Worm (Caenorhabditis elegans) whole organism, late embryonic: ENCODE measurements around the gene Y4C6B.3.
"Not testable (repeated sequence)": the region's sequence is repeated elsewhere in the genome, so short reads cannot be mapped to it uniquely, and the experiment has no call there.

Experiments
- C08G9.2 ChIP-seq: sonication (generic microtip); optimal IDR thresholded peaks from 2 replicates; lab custom pipeline; 2016; ENCODE audit warnings: mild to moderate bottlenecking, missing genetic modification characterization, moderate library complexity, missing compliant biosample characterization
- K02D7.2 ChIP-seq: sonication (generic microtip); optimal IDR thresholded peaks from 2 replicates; lab custom pipeline; 2017; ENCODE audit warnings: mild to moderate bottlenecking, missing genetic modification characterization, missing compliant biosample characterization
- T23F11.4 ChIP-seq: fragments of 200-800 bp; sonication (Bioruptor generic); optimal IDR thresholded peaks from 2 replicates; lab custom pipeline; 2018; ENCODE audit warnings: mild to moderate bottlenecking, missing genetic modification characterization, missing compliant biosample characterization
- ahr-1 ChIP-seq: sonication (generic microtip); optimal IDR thresholded peaks from 2 replicates; lab custom pipeline; 2016; ENCODE audit warnings: missing genetic modification characterization, missing compliant biosample characterization
- ama-1 ChIP-seq: fragments of 150-350 bp; optimal IDR thresholded peaks from 2 replicates; lab custom pipeline; 2014
- ceh-18 ChIP-seq: sonication (generic microtip); optimal IDR thresholded peaks from 2 replicates; lab custom pipeline; 2016; ENCODE audit warnings: missing genetic modification characterization, missing compliant biosample characterization
- ceh-19 ChIP-seq: fragments of 200-800 bp; sonication (Bioruptor generic); optimal IDR thresholded peaks from 2 replicates; lab custom pipeline; 2018; ENCODE audit warnings: mild to moderate bottlenecking, missing genetic modification characterization, missing compliant biosample characterization
- ceh-30 ChIP-seq: fragments of 150-350 bp; optimal IDR thresholded peaks from 2 replicates; lab custom pipeline; 2014; ENCODE audit warnings: missing biosample characterization, missing genetic modification characterization
- ceh-31 ChIP-seq: sonication (generic microtip); optimal IDR thresholded peaks from 2 replicates; lab custom pipeline; 2016; ENCODE audit warnings: missing genetic modification characterization, missing compliant biosample characterization
- ceh-34 ChIP-seq: sonication (generic microtip); optimal IDR thresholded peaks from 2 replicates; lab custom pipeline; 2016; ENCODE audit warnings: mild to moderate bottlenecking, missing genetic modification characterization, missing compliant biosample characterization
- ceh-48 ChIP-seq: sonication (generic microtip); optimal IDR thresholded peaks from 2 replicates; lab custom pipeline; 2016; ENCODE audit warnings: missing genetic modification characterization, inconsistent platforms, missing compliant biosample characterization
- ceh-6 ChIP-seq: fragments of 200-800 bp; sonication (Bioruptor generic); optimal IDR thresholded peaks from 2 replicates; lab custom pipeline; 2018; ENCODE audit warnings: mild to moderate bottlenecking, missing genetic modification characterization, missing compliant biosample characterization
- dmd-4 ChIP-seq: sonication (generic microtip); optimal IDR thresholded peaks from 2 replicates; lab custom pipeline; 2016; ENCODE audit warnings: borderline replicate concordance, missing genetic modification characterization, missing compliant biosample characterization
- dve-1 ChIP-seq: sonication (generic microtip); optimal IDR thresholded peaks from 2 replicates; lab custom pipeline; 2017; ENCODE audit warnings: antibody characterized with exemption, mild to moderate bottlenecking, missing genetic modification characterization, missing compliant biosample characterization
- elt-2 ChIP-seq: sonication (generic microtip); optimal IDR thresholded peaks from 2 replicates; lab custom pipeline; 2016; ENCODE audit warnings: missing genetic modification reagents, missing genetic modification characterization, missing compliant biosample characterization
- elt-4 ChIP-seq: sonication (generic microtip); optimal IDR thresholded peaks from 2 replicates; lab custom pipeline; 2016; ENCODE audit warnings: missing genetic modification characterization, missing compliant biosample characterization
- eyg-1 ChIP-seq: sonication (generic microtip); optimal IDR thresholded peaks from 2 replicates; lab custom pipeline; 2016; ENCODE audit warnings: missing genotype, missing genetic modification characterization, missing compliant biosample characterization
- hlh-13 ChIP-seq: fragments of 200-800 bp; sonication (Bioruptor generic); optimal IDR thresholded peaks from 2 replicates; lab custom pipeline; 2018; ENCODE audit warnings: mild to moderate bottlenecking, missing genetic modification characterization, missing compliant biosample characterization
- hlh-30 ChIP-seq: sonication (generic microtip); optimal IDR thresholded peaks from 2 replicates; lab custom pipeline; 2017; ENCODE audit warnings: antibody characterized with exemption, missing genetic modification characterization, missing compliant biosample characterization; ENCODE audit not compliant: insufficient read depth
- hlh-6 ChIP-seq: sonication (generic microtip); optimal IDR thresholded peaks from 2 replicates; lab custom pipeline; 2016; ENCODE audit warnings: missing genotype, missing genetic modification characterization, missing compliant biosample characterization
- hlh-8 ChIP-seq: sonication (generic microtip); optimal IDR thresholded peaks from 2 replicates; lab custom pipeline; 2016; ENCODE audit warnings: missing genotype, missing genetic modification characterization, missing compliant biosample characterization
- madf-2 ChIP-seq: sonication (generic microtip); optimal IDR thresholded peaks from 2 replicates; lab custom pipeline; 2017; ENCODE audit warnings: missing genetic modification characterization, missing compliant biosample characterization
- mec-3 ChIP-seq: sonication (generic microtip); optimal IDR thresholded peaks from 2 replicates; lab custom pipeline; 2016; ENCODE audit warnings: borderline replicate concordance, missing genetic modification characterization, missing compliant biosample characterization
- nfya-1 ChIP-seq: sonication (generic microtip); optimal IDR thresholded peaks from 2 replicates; lab custom pipeline; 2017; ENCODE audit warnings: missing genetic modification characterization, mild to moderate bottlenecking, missing compliant biosample characterization, antibody characterized with exemption, moderate library complexity
- odd-2 ChIP-seq: sonication (generic microtip); optimal IDR thresholded peaks from 2 replicates; lab custom pipeline; 2017; ENCODE audit warnings: antibody characterized with exemption, mild to moderate bottlenecking, missing genetic modification characterization, missing compliant biosample characterization
- pax-1 ChIP-seq: fragments of 150-350 bp; optimal IDR thresholded peaks from 2 replicates; lab custom pipeline; 2014; ENCODE audit warnings: missing biosample characterization, missing genetic modification characterization
- pha-2 ChIP-seq: sonication (generic microtip); optimal IDR thresholded peaks from 2 replicates; lab custom pipeline; 2017; ENCODE audit warnings: mild to moderate bottlenecking, missing genetic modification characterization, missing compliant biosample characterization
- pha-4 ChIP-seq: fragments of 150-350 bp; optimal IDR thresholded peaks from 2 replicates; lab custom pipeline; 2018; ENCODE audit warnings: missing biosample characterization, missing genetic modification reagents, missing genetic modification characterization
- pqm-1 ChIP-seq: sonication (generic microtip); optimal IDR thresholded peaks from 2 replicates; lab custom pipeline; 2016; ENCODE audit warnings: missing genetic modification characterization, missing compliant biosample characterization
- pros-1 ChIP-seq: fragments of 150-350 bp; optimal IDR thresholded peaks from 2 replicates; lab custom pipeline; 2014; ENCODE audit warnings: missing biosample characterization, missing genetic modification reagents, missing genetic modification characterization
- sdc-2 ChIP-seq: sonication (generic microtip); optimal IDR thresholded peaks from 2 replicates; lab custom pipeline; 2016; ENCODE audit warnings: missing genotype, missing genetic modification characterization, missing compliant biosample characterization
- sox-2 ChIP-seq: fragments of 200-800 bp; sonication (Bioruptor generic); IDR thresholded peaks from 2 replicates; pipeline ENCODE4 v1.3.6; 2022; ENCODE audit warnings: missing genetic modification reagents, missing genetic modification characterization, missing compliant biosample characterization
- tbx-2 ChIP-seq: sonication (generic microtip); optimal IDR thresholded peaks from 2 replicates; lab custom pipeline; 2016; ENCODE audit warnings: missing genetic modification characterization, missing compliant biosample characterization
- tbx-7 ChIP-seq: sonication (generic microtip); optimal IDR thresholded peaks from 2 replicates; lab custom pipeline; 2016; ENCODE audit warnings: missing genotype, missing genetic modification characterization, missing compliant biosample characterization
- ttx-3 ChIP-seq: sonication (generic microtip); optimal IDR thresholded peaks from 2 replicates; lab custom pipeline; 2016; ENCODE audit warnings: missing genetic modification reagents, missing genetic modification characterization, missing compliant biosample characterization
- zip-5 ChIP-seq: sonication (generic microtip); optimal IDR thresholded peaks from 2 replicates; lab custom pipeline; 2016; ENCODE audit warnings: missing genetic modification characterization, missing compliant biosample characterization

Y4C6B.3 gene

DNA sequence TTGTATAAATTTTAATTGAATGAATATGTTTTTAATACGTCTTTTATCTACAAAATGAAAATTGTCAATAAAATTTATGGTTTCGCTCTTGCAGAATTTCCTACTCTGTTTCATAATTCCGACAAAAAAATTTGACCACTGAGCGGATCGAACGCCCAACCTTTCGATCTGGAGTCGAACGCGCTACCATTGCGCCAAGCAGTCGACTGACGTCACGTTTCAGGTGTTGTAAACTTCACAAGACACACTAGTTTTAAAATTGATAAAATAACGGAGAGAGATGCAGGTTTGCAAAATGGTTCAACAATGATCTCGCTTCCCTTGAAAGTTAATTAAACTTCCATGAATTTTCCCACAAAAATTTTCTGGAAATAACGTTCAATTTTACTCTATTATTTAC lies 11.9 kb downstream of the Y4C6B.3 start:
- TF ChIP-seq mec-3 (no peak), ceh-19 (no peak), hlh-6 (tag; lab: Kevin White, UChicago) (no peak), ahr-1 (no peak), madf-2 (tag; lab: Kevin White, UChicago) (no peak), elt-2 (no peak), ceh-31 (no peak), eyg-1 (tag; lab: Kevin White, UChicago) (no peak), T23F11.4 (GFP tag; lab: Kevin White, UChicago) (no peak), hlh-8 (tag; lab: Kevin White, UChicago) (no peak), nfya-1 (tag; lab: Kevin White, UChicago) (no peak), zip-5 (tag; lab: Kevin White, UChicago) (no peak), sdc-2 (tag; lab: Kevin White, UChicago) (no peak), pax-1 (tag; lab: Kevin White, UChicago) (no peak)

DNA sequence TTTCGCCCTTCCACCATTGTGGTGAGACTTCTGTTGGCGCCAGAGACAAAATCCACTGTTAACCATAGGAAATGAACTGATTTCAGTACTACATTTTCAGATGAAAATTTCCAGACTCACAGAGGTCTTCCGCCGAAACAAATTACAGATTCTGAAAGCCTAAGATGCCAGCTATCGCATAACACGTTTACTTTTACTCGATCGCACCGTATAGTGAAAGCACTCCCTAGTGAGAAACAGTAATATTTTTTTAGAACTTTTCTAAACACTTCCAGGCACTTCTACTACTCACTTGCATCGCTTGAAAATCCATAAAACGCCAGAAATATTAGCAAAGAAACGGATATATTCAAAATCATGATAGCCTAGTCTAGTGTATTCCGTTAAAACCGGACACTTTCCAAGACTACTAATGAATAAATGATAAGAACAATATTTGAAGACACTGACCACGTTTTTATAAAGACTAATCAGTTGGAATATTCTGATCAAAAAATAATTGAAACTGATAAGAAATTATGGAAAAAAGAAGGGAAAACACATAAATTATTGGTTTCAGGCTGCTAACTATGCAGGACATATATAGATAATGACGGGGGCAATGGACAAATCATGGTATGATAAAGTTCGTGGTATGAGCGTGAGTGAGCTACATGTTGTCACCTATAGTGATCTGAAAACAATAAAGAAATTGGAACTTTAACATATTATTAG lies 18.4 kb downstream of the Y4C6B.3 start, which contains the start of gene gba-4:
Gene gba-4, minus strand, starts transcription at position 418 of the 714 bp plus-strand sequence.
- not testable (repeated sequence) for TF ChIP-seq ceh-48 (tag; lab: Kevin White, UChicago); ahr-1; pha-2 (tag; lab: Kevin White, UChicago)

- TF ChIP-seq ceh-6: no peak
- TF ChIP-seq sdc-2 (tag; lab: Kevin White, UChicago): no peak
- no peak for TF ChIP-seq hlh-13
- TF ChIP-seq ama-1 (lab: Kevin White, UChicago): no peak
- TF ChIP-seq odd-2 (tag; lab: Kevin White, UChicago): no peak
- TF ChIP-seq pqm-1 (tag; lab: Kevin White, UChicago): no peak
- no peak for TF ChIP-seq pha-4 (tag; lab: Kevin White, UChicago)
- TF ChIP-seq pros-1 (tag; lab: Kevin White, UChicago): no peak
- TF ChIP-seq dve-1 (tag; lab: Kevin White, UChicago): no peak
- no peak for TF ChIP-seq ceh-31
- no peak for TF ChIP-seq hlh-30 (tag; lab: Kevin White, UChicago)
- no peak for TF ChIP-seq madf-2 (tag; lab: Kevin White, UChicago)
- no peak for TF ChIP-seq tbx-2 (tag; lab: Kevin White, UChicago)
- TF ChIP-seq pha-2 (tag; lab: Kevin White, UChicago): no peak
- no peak for TF ChIP-seq ceh-34 (tag; lab: Kevin White, UChicago)
These were observed 21.1 kb downstream of the Y4C6B.3 start, which contains the start of gene Y4C6B.7 for ce11 chrIV:5353364-5353763. Gene Y4C6B.7, minus strand, starts transcription at chrIV:5353464.

ce11 chrIV:5354124-5354523 lies 21.8 kb downstream of the Y4C6B.3 start, which contains the start of gene Y4C6B.1:
Gene Y4C6B.1, plus strand, starts transcription at chrIV:5354488.
- no peak for TF ChIP-seq tbx-7
- no peak for TF ChIP-seq pha-2 (tag; lab: Kevin White, UChicago)
- TF ChIP-seq hlh-6 (tag; lab: Kevin White, UChicago): no peak
- TF ChIP-seq pros-1 (tag; lab: Kevin White, UChicago): no peak
- no peak for TF ChIP-seq C08G9.2 (tag; lab: Kevin White, UChicago)
- TF ChIP-seq elt-4: no peak
- no peak for TF ChIP-seq sox-2 (GFP tag; lab: Robert Waterston, UW)
- TF ChIP-seq ttx-3 (tag; lab: Kevin White, UChicago): peak; percentile 24
- TF ChIP-seq hlh-30 (tag; lab: Kevin White, UChicago): no peak
- TF ChIP-seq dmd-4 (tag; lab: Kevin White, UChicago): no peak
- TF ChIP-seq ceh-19: no peak
- TF ChIP-seq tbx-2 (tag; lab: Kevin White, UChicago): peak; percentile 17
- no peak for TF ChIP-seq ceh-18 (tag; lab: Kevin White, UChicago)
- no peak for TF ChIP-seq K02D7.2
- no peak for TF ChIP-seq ceh-30 (tag; lab: Kevin White, UChicago)
